Worm (Caenorhabditis elegans) whole organism, mixed stage, embryonic: Measurements from ENCODE around the gene F08F1.3.

ENCODE experiments used
- mep-1 ChIP-seq: fragments of 150-350 bp; optimal IDR thresholded peaks from 2 replicates; lab custom pipeline; 2017; ENCODE audit warnings: missing biosample characterization, missing genetic modification reagents, missing genetic modification characterization, inconsistent platforms
- snpc-4 ChIP-seq: fragments of 150-350 bp; optimal IDR thresholded peaks from 2 replicates; lab custom pipeline; 2014; ENCODE audit warnings: missing biosample characterization, missing genetic modification characterization

- TF ChIP-seq mep-1 (tag; lab: Kevin White, UChicago): no peak
- TF ChIP-seq snpc-4: no peak
Observed at ce11 chrX:8479050-8479449, 50.4 kb downstream of the F08F1.3 start.
